Worm (Caenorhabditis elegans): ENCODE results near the gene ceh-43.

DNA sequence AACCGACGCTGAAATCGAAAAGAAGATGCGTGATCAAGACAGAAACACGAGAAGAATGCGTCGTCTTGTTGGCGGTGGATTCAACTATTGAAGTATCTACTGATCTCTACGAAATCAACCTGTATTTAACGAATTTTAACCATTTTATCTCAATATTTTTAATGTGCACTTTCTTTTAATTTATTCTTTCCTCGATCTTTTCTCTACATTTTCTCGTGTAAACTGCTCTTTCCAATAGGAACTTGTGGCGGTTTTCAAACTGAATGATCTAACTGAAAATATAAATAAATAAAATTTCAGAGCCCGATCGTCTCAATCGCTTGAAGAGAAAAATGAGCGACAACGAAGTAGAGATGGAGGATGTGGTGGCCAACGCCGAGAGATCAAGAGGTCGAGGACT, 43.8 kb downstream of the ceh-43 start, which contains the start of gene rnp-4:
- TF ChIP-seq ref-1 (GFP tag; conservative IDR thresholded peaks at IDR 0.05) (no peak), cog-1 (tag; optimal IDR thresholded peaks at IDR 0.05) (no peak), flt-1 (GFP tag; IDR thresholded peaks at IDR 0.05) (no peak), ztf-29 (GFP tag; IDR thresholded peaks at IDR 0.05) (no peak), tab-1 (GFP tag; IDR thresholded peaks at IDR 0.05) (no peak), med-1 (GFP tag; optimal IDR thresholded peaks at IDR 0.05; ENCODE audit: insufficient read depth) (no peak)
